Worm (Caenorhabditis elegans): Measurements from ENCODE around the gene fbxa-83.

The fbxa-83 gene

ce11 chrIV:14356120-14356519 lies 29.9 kb upstream of the fbxa-83 start:
- TF ChIP-seq lin-38 (GFP tag; IDR thresholded peaks at IDR 0.05), result no peak
- no peak for TF ChIP-seq duxl-1 (tag; optimal IDR thresholded peaks at IDR 0.05; ENCODE audit: poor library complexity)
- TF ChIP-seq daf-8 (GFP tag; IDR thresholded peaks at IDR 0.05), result no peak
- TF ChIP-seq ceh-20 (GFP tag; IDR thresholded peaks at IDR 0.05), result no peak
- no peak for TF ChIP-seq nhr-48 (tag; optimal IDR thresholded peaks at IDR 0.05)
- no peak for TF ChIP-seq egl-27 (tag; optimal IDR thresholded peaks at IDR 0.05)
- TF ChIP-seq snpc-1.2 (GFP tag; IDR thresholded peaks at IDR 0.05), result no peak
- no peak for TF ChIP-seq nhr-10 (tag; optimal IDR thresholded peaks at IDR 0.05)
- TF ChIP-seq F10B5.3 (tag; optimal IDR thresholded peaks at IDR 0.05), result no peak
- peak; percentile 78 for TF ChIP-seq aha-1 (tag)
- TF ChIP-seq T20F7.1 (GFP tag; optimal IDR thresholded peaks at IDR 0.05), result no peak
- TF ChIP-seq hlh-30 (tag; optimal IDR thresholded peaks at IDR 0.05; ENCODE audit: insufficient read depth), result peak; percentile 28
- TF ChIP-seq dmd-8 (GFP tag; IDR thresholded peaks at IDR 0.05), result no peak
- TF ChIP-seq nhr-42 (GFP tag; IDR thresholded peaks at IDR 0.05), result no peak
- no peak for TF ChIP-seq spr-3 (GFP tag; optimal IDR thresholded peaks at IDR 0.05)
- TF ChIP-seq jun-1 (tag; optimal IDR thresholded peaks at IDR 0.05), result no peak
- TF ChIP-seq daf-19 (GFP tag; conservative IDR thresholded peaks at IDR 0.05), result no peak
- no peak for TF ChIP-seq lin-1 (GFP tag; IDR thresholded peaks at IDR 0.05)
- TF ChIP-seq mep-1 (tag; optimal IDR thresholded peaks at IDR 0.05), result no peak
- no peak for TF ChIP-seq lin-15B (tag; optimal IDR thresholded peaks at IDR 0.05)
- TF ChIP-seq skn-1 (tag; optimal IDR thresholded peaks at IDR 0.05), result no peak
- TF ChIP-seq aly-2 (tag; optimal IDR thresholded peaks at IDR 0.05), result no peak
- TF ChIP-seq mes-2 (tag; optimal IDR thresholded peaks at IDR 0.05; ENCODE audit: poor library complexity, severe bottlenecking), result no peak
- no peak for TF ChIP-seq daf-12 (tag; optimal IDR thresholded peaks at IDR 0.05)
- no peak for TF ChIP-seq hlh-11 (tag; optimal IDR thresholded peaks at IDR 0.05)
- no peak for TF ChIP-seq ZK546.5 (tag; optimal IDR thresholded peaks at IDR 0.05)
- TF ChIP-seq fkh-10 (GFP tag; optimal IDR thresholded peaks at IDR 0.05), result peak; percentile 19
- no peak for TF ChIP-seq saeg-2 (GFP tag; IDR thresholded peaks at IDR 0.05)
- TF ChIP-seq F37D6.2 (tag; optimal IDR thresholded peaks at IDR 0.05), result peak; percentile 4
- TF ChIP-seq nhr-25 (tag; optimal IDR thresholded peaks at IDR 0.05; ENCODE audit: borderline replicate concordance, insufficient read depth), result no peak
- TF ChIP-seq zip-11 (GFP tag; IDR thresholded peaks at IDR 0.05), result no peak
- TF ChIP-seq madf-5 (GFP tag; IDR thresholded peaks at IDR 0.05), result no peak
- TF ChIP-seq lin-29 (GFP tag; IDR thresholded peaks at IDR 0.05), result no peak
- no peak for TF ChIP-seq D1046.2 (GFP tag; IDR thresholded peaks at IDR 0.05)
- no peak for TF ChIP-seq F26F4.8 (GFP tag; conservative IDR thresholded peaks at IDR 0.05)
- no peak for TF ChIP-seq Y5F2A.4 (GFP tag; optimal IDR thresholded peaks at IDR 0.05)
- TF ChIP-seq nhr-237 (tag; optimal IDR thresholded peaks at IDR 0.05), result no peak
- no peak for TF ChIP-seq pqm-1 (tag; optimal IDR thresholded peaks at IDR 0.05)
- no peak for TF ChIP-seq ctbp-1 (GFP tag; IDR thresholded peaks at IDR 0.05)
- no peak for TF ChIP-seq mxl-3 (GFP tag; optimal IDR thresholded peaks at IDR 0.05)
- peak in 1 of 2 experiments; percentile 1 for TF ChIP-seq mdl-1 (tag; optimal IDR thresholded peaks at IDR 0.05)
- no peak for TF ChIP-seq php-3 (GFP tag; IDR thresholded peaks at IDR 0.05)
- no peak for TF ChIP-seq arid-1 (GFP tag; conservative IDR thresholded peaks at IDR 0.05)
- TF ChIP-seq cey-2 (tag; optimal IDR thresholded peaks at IDR 0.05; ENCODE audit: borderline replicate concordance, insufficient read depth), result no peak
- peak; percentile 30 for TF ChIP-seq rbr-2 (tag; optimal IDR thresholded peaks at IDR 0.05)
- no peak for TF ChIP-seq ceh-44 (GFP tag; IDR thresholded peaks at IDR 0.05)
- no peak for TF ChIP-seq attf-4 (tag; optimal IDR thresholded peaks at IDR 0.05)

Measured in whole organism, L4 larva.